Worm (Caenorhabditis elegans) whole organism, L3 larva: ENCODE results near the gene F02C12.1.

Source experiments
- daf-12 ChIP-seq: fragments of 150-350 bp; optimal IDR thresholded peaks from 2 replicates; lab custom pipeline; 2014; ENCODE audit warnings: missing biosample characterization, missing genetic modification reagents, missing genetic modification characterization
- mdl-1 ChIP-seq: fragments of 150-350 bp; optimal IDR thresholded peaks from 2 replicates; lab custom pipeline; 2014; ENCODE audit warnings: missing biosample characterization, missing genetic modification characterization
- nhr-76 ChIP-seq: fragments of 150-350 bp; sonication (generic microtip); optimal IDR thresholded peaks from 5 replicates; lab custom pipeline; 2014; ENCODE audit warnings: missing biosample characterization, missing genetic modification characterization
- sea-2 ChIP-seq: fragments of 150-350 bp; sonication (generic microtip); optimal IDR thresholded peaks from 4 replicates; lab custom pipeline; 2014; ENCODE audit warnings: missing biosample characterization, missing genetic modification reagents, missing genetic modification characterization
- unc-62 ChIP-seq: fragments of 150-350 bp; sonication (generic microtip); optimal IDR thresholded peaks from 4 replicates; lab custom pipeline; 2014; ENCODE audit warnings: missing biosample characterization, missing genetic modification reagents, missing genetic modification characterization
- zag-1 ChIP-seq: fragments of 150-350 bp; optimal IDR thresholded peaks from 2 replicates; lab custom pipeline; 2014; ENCODE audit warnings: missing biosample characterization, missing genetic modification characterization
- ztf-4 ChIP-seq: fragments of 150-350 bp; optimal IDR thresholded peaks from 2 replicates; lab custom pipeline; 2014; ENCODE audit warnings: missing biosample characterization, missing genetic modification characterization

- TF ChIP-seq nhr-76 (tag; lab: Kevin White, UChicago) (no peak), sea-2 (GFP tag; lab: Kevin White, UChicago) (no peak), unc-62 (GFP tag; lab: Kevin White, UChicago) (no peak), zag-1 (no peak), daf-12 (tag; lab: Kevin White, UChicago) (no peak), ztf-4 (tag; lab: Kevin White, UChicago) (no peak), mdl-1 (tag; lab: Kevin White, UChicago) (no peak)
These were observed 41.4 kb downstream of the F02C12.1 start for ce11 chrX:13443283-13443682.
